Fruit fly (Drosophila melanogaster) whole organism, prepupa: Measurements from ENCODE around the gene CG31637.
A peak's percentile ranks its signal among the peaks of the same experiment; 100 is the strongest.

Source experiments
- Blimp-1 ChIP-seq: fragments of 200-800 bp; sonication (Bioruptor generic); optimal IDR thresholded peaks from 3 replicates; lab custom pipeline; 2017; ENCODE audit warnings: missing biosample characterization, missing genetic modification characterization, mild to moderate bottlenecking, moderate library complexity, missing genetic modification reagents
- CG10631 ChIP-seq: fragments of 200-800 bp; sonication (Bioruptor generic); optimal IDR thresholded peaks from 2 replicates; lab custom pipeline; 2016; ENCODE audit warnings: missing biosample characterization, missing genetic modification characterization
- CG10669 ChIP-seq: fragments of 200-800 bp; sonication (Bioruptor generic); optimal IDR thresholded peaks from 3 replicates; lab custom pipeline; 2018; ENCODE audit warnings: missing biosample characterization, mild to moderate bottlenecking, missing genetic modification characterization, moderate library complexity
- CG11294 ChIP-seq: fragments of 200-800 bp; sonication (Bioruptor generic); IDR thresholded peaks from 2 replicates; pipeline ENCODE4 v1.3.6; 2022; ENCODE audit warnings: missing biosample characterization, missing genetic modification characterization
- CG15336 ChIP-seq: fragments of 200-800 bp; sonication (Bioruptor generic); IDR thresholded peaks from 2 replicates; pipeline ENCODE4 v1.3.6; 2022; ENCODE audit warnings: missing biosample characterization, missing genetic modification characterization
- CG1621 ChIP-seq: fragments of 200-800 bp; sonication (Bioruptor generic); optimal IDR thresholded peaks from 3 replicates; lab custom pipeline; 2018; ENCODE audit warnings: missing biosample characterization, mild to moderate bottlenecking, missing genetic modification characterization
- CG16779 ChIP-seq: fragments of 200-800 bp; sonication (Bioruptor generic); optimal IDR thresholded peaks from 3 replicates; lab custom pipeline; 2017; ENCODE audit warnings: missing biosample characterization, mild to moderate bottlenecking, missing genetic modification characterization
- CG31627 ChIP-seq: fragments of 200-800 bp; sonication (Bioruptor generic); optimal IDR thresholded peaks from 3 replicates; lab custom pipeline; 2016; ENCODE audit warnings: missing biosample characterization, missing genetic modification characterization
- CG32006 ChIP-seq: fragments of 200-800 bp; sonication (Bioruptor generic); optimal IDR thresholded peaks from 3 replicates; lab custom pipeline; 2017; ENCODE audit warnings: missing biosample characterization, mild to moderate bottlenecking, missing genetic modification characterization
- CG4318 ChIP-seq: fragments of 200-800 bp; sonication (Bioruptor generic); optimal IDR thresholded peaks from 3 replicates; lab custom pipeline; 2017; ENCODE audit warnings: missing biosample characterization, mild to moderate bottlenecking, missing genetic modification characterization
- CG6163 ChIP-seq: fragments of 200-800 bp; sonication (Bioruptor generic); IDR thresholded peaks from 3 replicates; pipeline ENCODE4 v1.3.6; 2022; ENCODE audit warnings: missing biosample characterization, missing genetic modification characterization
- CG6276 ChIP-seq: fragments of 200-800 bp; sonication (Bioruptor generic); optimal IDR thresholded peaks from 2 replicates; lab custom pipeline; 2017; ENCODE audit warnings: missing biosample characterization, mild to moderate bottlenecking, missing genetic modification characterization
- CG6792 ChIP-seq: fragments of 200-800 bp; sonication (Bioruptor generic); optimal IDR thresholded peaks from 3 replicates; lab custom pipeline; 2016; ENCODE audit warnings: missing biosample characterization, missing genetic modification characterization
- CG6808 ChIP-seq: fragments of 200-800 bp; sonication (Bioruptor generic); optimal IDR thresholded peaks from 3 replicates; lab custom pipeline; 2017; ENCODE audit warnings: missing biosample characterization, missing genetic modification characterization, mild to moderate bottlenecking, moderate library complexity, missing genetic modification reagents
- CG6854 ChIP-seq: fragments of 200-800 bp; sonication (Bioruptor generic); optimal IDR thresholded peaks from 2 replicates; lab custom pipeline; 2017; ENCODE audit warnings: missing biosample characterization, mild to moderate bottlenecking, missing genetic modification characterization
- CG7368 ChIP-seq: fragments of 200-800 bp; sonication (Bioruptor generic); optimal IDR thresholded peaks from 3 replicates; lab custom pipeline; 2016; ENCODE audit warnings: missing biosample characterization, missing genetic modification characterization
- CG8119 ChIP-seq: fragments of 200-800 bp; sonication (Bioruptor generic); IDR thresholded peaks from 3 replicates; pipeline ENCODE4 v1.3.6; 2022; ENCODE audit warnings: missing biosample characterization, missing genetic modification characterization
- CG8319 ChIP-seq: fragments of 200-800 bp; sonication (Bioruptor generic); optimal IDR thresholded peaks from 3 replicates; lab custom pipeline; 2016; ENCODE audit warnings: missing biosample characterization, missing genetic modification characterization
- CG8632 ChIP-seq: fragments of 200-800 bp; sonication (Bioruptor generic); optimal IDR thresholded peaks from 3 replicates; lab custom pipeline; 2016; ENCODE audit warnings: missing biosample characterization, missing genetic modification characterization
- CG9139 ChIP-seq: fragments of 200-800 bp; sonication (Bioruptor generic); optimal IDR thresholded peaks from 3 replicates; lab custom pipeline; 2017; ENCODE audit warnings: missing biosample characterization, mild to moderate bottlenecking, missing genetic modification characterization
- Eip75B ChIP-seq: fragments of 200-800 bp; sonication (Bioruptor generic); optimal IDR thresholded peaks from 3 replicates; lab custom pipeline; 2016; ENCODE audit warnings: missing biosample characterization, missing genetic modification characterization
- Eip78C ChIP-seq: fragments of 200-800 bp; sonication (Bioruptor generic); peaks from one replicate; lab custom pipeline; 2016; ENCODE audit warnings: missing biosample characterization, missing genetic modification characterization
- Ets21C ChIP-seq: fragments of 200-800 bp; sonication (Bioruptor generic); optimal IDR thresholded peaks from 3 replicates; lab custom pipeline; 2016; ENCODE audit warnings: missing biosample characterization, missing genetic modification characterization
- Ets96B ChIP-seq: fragments of 200-800 bp; optimal IDR thresholded peaks from 2 replicates; lab custom pipeline; 2019; ENCODE audit warnings: missing biosample characterization, mild to moderate bottlenecking, missing genetic modification characterization, moderate library complexity
- Gug ChIP-seq: fragments of 200-800 bp; sonication (Bioruptor generic); IDR thresholded peaks from 2 replicates; pipeline ENCODE4 v1.3.6; 2022; ENCODE audit warnings: missing biosample characterization, missing genetic modification characterization
- Hr4 ChIP-seq: fragments of 200-800 bp; sonication (Bioruptor generic); optimal IDR thresholded peaks from 3 replicates; lab custom pipeline; 2016; ENCODE audit warnings: missing biosample characterization, missing genetic modification characterization
- Lpt ChIP-seq: fragments of 200-800 bp; sonication (Bioruptor generic); optimal IDR thresholded peaks from 3 replicates; lab custom pipeline; 2016; ENCODE audit warnings: missing biosample characterization, missing genetic modification characterization
- OdsH ChIP-seq: fragments of 200-800 bp; sonication (Bioruptor generic); optimal IDR thresholded peaks from 3 replicates; lab custom pipeline; 2016; ENCODE audit warnings: missing biosample characterization, missing genetic modification characterization
- Smox ChIP-seq: fragments of 200-800 bp; sonication (Bioruptor generic); optimal IDR thresholded peaks from 3 replicates; lab custom pipeline; 2016; ENCODE audit warnings: missing biosample characterization, missing genetic modification characterization
- Sox102F ChIP-seq: fragments of 200-800 bp; sonication (Bioruptor generic); optimal IDR thresholded peaks from 2 replicates; lab custom pipeline; 2016; ENCODE audit warnings: missing biosample characterization, mild to moderate bottlenecking, missing genetic modification characterization
- Sox14 ChIP-seq: fragments of 200-800 bp; sonication (Bioruptor generic); optimal IDR thresholded peaks from 3 replicates; lab custom pipeline; 2016; ENCODE audit warnings: missing biosample characterization, missing genetic modification characterization
- Sox15 ChIP-seq: fragments of 200-800 bp; sonication (Bioruptor generic); optimal IDR thresholded peaks from 3 replicates; lab custom pipeline; 2016; ENCODE audit warnings: missing biosample characterization, missing genetic modification characterization
- cyc ChIP-seq: fragments of 200-800 bp; sonication (Bioruptor generic); optimal IDR thresholded peaks from 3 replicates; lab custom pipeline; 2016; ENCODE audit warnings: missing biosample characterization, missing genetic modification characterization
- dsx ChIP-seq: fragments of 200-800 bp; optimal IDR thresholded peaks from 3 replicates; lab custom pipeline; 2019; ENCODE audit warnings: missing biosample characterization, mild to moderate bottlenecking, missing genetic modification characterization, moderate library complexity; ENCODE audit not compliant: poor library complexity, severe bottlenecking
- esn ChIP-seq: fragments of 200-800 bp; sonication (Bioruptor generic); optimal IDR thresholded peaks from 2 replicates; lab custom pipeline; 2016; ENCODE audit warnings: missing biosample characterization, mild to moderate bottlenecking, missing genetic modification characterization, moderate library complexity
- fd59A ChIP-seq: fragments of 200-800 bp; sonication (Bioruptor generic); optimal IDR thresholded peaks from 2 replicates; lab custom pipeline; 2017; ENCODE audit warnings: missing biosample characterization, mild to moderate bottlenecking, missing genetic modification characterization, missing genetic modification reagents
- fd85E ChIP-seq: fragments of 200-800 bp; sonication (Bioruptor generic); optimal IDR thresholded peaks from 3 replicates; lab custom pipeline; 2016; ENCODE audit warnings: missing biosample characterization, missing genetic modification characterization
- fkh ChIP-seq: fragments of 200-800 bp; sonication (Bioruptor generic); optimal IDR thresholded peaks from 3 replicates; lab custom pipeline; 2017; ENCODE audit warnings: missing biosample characterization, mild to moderate bottlenecking, missing genetic modification characterization, moderate library complexity
- lz ChIP-seq: fragments of 200-800 bp; sonication (Bioruptor generic); optimal IDR thresholded peaks from 3 replicates; lab custom pipeline; 2016; ENCODE audit warnings: missing biosample characterization, missing genetic modification characterization
- net ChIP-seq: fragments of 200-800 bp; sonication (Bioruptor generic); optimal IDR thresholded peaks from 3 replicates; lab custom pipeline; 2016; ENCODE audit warnings: missing biosample characterization, missing genetic modification characterization
- pdm3 ChIP-seq: fragments of 200-800 bp; sonication (Bioruptor generic); optimal IDR thresholded peaks from 3 replicates; lab custom pipeline; 2016; ENCODE audit warnings: missing biosample characterization, missing genetic modification characterization
- salr ChIP-seq, 2 experiments: fragments of 200-800 bp; sonication (Bioruptor generic); optimal IDR thresholded peaks; 3 replicates each; lab custom pipeline; 2016 to 2018; ENCODE audit warnings: missing biosample characterization in 2 of 2, missing genetic modification characterization in 2 of 2, mild to moderate bottlenecking in 1 of 2
- spab ChIP-seq: fragments of 200-800 bp; sonication (Bioruptor generic); optimal IDR thresholded peaks from 2 replicates; lab custom pipeline; 2017; ENCODE audit warnings: missing biosample characterization, mild to moderate bottlenecking, missing genetic modification characterization, missing genetic modification reagents
- ss ChIP-seq, 2 experiments: fragments of 200-800 bp; sonication (Bioruptor generic); optimal IDR thresholded peaks; 2 replicates in 1 of 2; 3 replicates in 1 of 2; lab custom pipeline; 2017 to 2018; ENCODE audit warnings: mild to moderate bottlenecking in 2 of 2, missing biosample characterization in 2 of 2, missing genetic modification characterization in 2 of 2, moderate library complexity in 1 of 2
- svp ChIP-seq: fragments of 200-800 bp; sonication (Bioruptor generic); peaks from one replicate; lab custom pipeline; 2016; ENCODE audit warnings: missing biosample characterization, missing genetic modification characterization
- topi ChIP-seq: fragments of 200-800 bp; sonication (Bioruptor generic); optimal IDR thresholded peaks from 3 replicates; lab custom pipeline; 2016; ENCODE audit warnings: missing biosample characterization, missing genetic modification characterization
- vri ChIP-seq: fragments of 200-800 bp; sonication (Bioruptor generic); optimal IDR thresholded peaks from 3 replicates; lab custom pipeline; 2016; ENCODE audit warnings: missing biosample characterization, mild to moderate bottlenecking, missing genetic modification characterization

CG31637 gene

DNA sequence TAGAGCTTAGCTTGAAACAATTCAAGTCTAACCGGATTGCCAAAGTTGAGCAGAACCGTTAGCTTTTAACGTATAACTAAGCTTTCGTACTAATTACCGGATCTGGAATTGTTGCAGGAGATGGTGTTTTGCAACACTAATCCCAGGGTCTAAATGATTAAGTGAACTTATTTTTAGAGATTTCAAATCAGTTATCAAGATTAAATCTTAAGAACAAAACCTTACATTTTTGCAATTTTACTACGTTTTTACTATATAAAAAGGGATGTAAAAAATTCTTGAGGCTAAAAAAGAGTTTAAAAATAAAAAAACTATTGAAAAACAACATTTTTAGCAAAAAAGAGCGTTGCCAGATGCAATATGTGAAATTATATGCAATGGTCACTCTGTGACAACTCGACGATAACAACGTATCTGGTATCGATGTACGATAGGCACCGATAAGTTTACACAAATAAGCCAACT lies 9.7 kb upstream of the CG31637 start, which contains the start of the genes KFase and epsilonCOP (continued):
- TF ChIP-seq CG8319 (GFP tag; lab: Kevin White, UChicago) (no peak), CG15336 (GFP tag; lab: Robert Waterston, UW) (no peak), Ets96B (tag; lab: Kevin White, UChicago) (no peak), CG6854 (GFP tag; lab: Kevin White, UChicago) (no peak), CG9139 (no peak), Eip75B (GFP tag; lab: Kevin White, UChicago) (no peak), topi (GFP tag; lab: Kevin White, UChicago) (peak; percentile 45), CG31627 (GFP tag; lab: Kevin White, UChicago) (peak; percentile 50), ss (GFP tag; optimal IDR thresholded peaks at IDR 0.05; lab: Kevin White, UChicago) (no peak), vri (GFP tag; lab: Kevin White, UChicago) (no peak), spab (GFP tag; lab: Kevin White, UChicago) (no peak), net (GFP tag; lab: Kevin White, UChicago) (no peak), Sox15 (GFP tag; lab: Kevin White, UChicago) (peak; percentile 8), cyc (GFP tag; lab: Kevin White, UChicago) (peak; percentile 64), Ets21C (peak; percentile 23), fd59A (GFP tag; lab: Kevin White, UChicago) (no peak), Gug (GFP tag; lab: Robert Waterston, UW) (no peak), lz (peak; percentile 47), salr (GFP tag; optimal IDR thresholded peaks at IDR 0.05; lab: Kevin White, UChicago) (no peak), fd85E (GFP tag; lab: Kevin White, UChicago) (no peak), Sox14 (GFP tag; lab: Kevin White, UChicago) (no peak), dsx (GFP tag; lab: Kevin White, UChicago) (peak; percentile 22), CG4318 (GFP tag; lab: Kevin White, UChicago) (no peak), CG10669 (GFP tag; lab: Kevin White, UChicago) (no peak), CG6808 (GFP tag; lab: Kevin White, UChicago) (no peak), Sox102F (no peak), CG10631 (GFP tag; lab: Kevin White, UChicago) (peak; percentile 45), esn (peak; percentile 63), Eip78C (GFP tag; lab: Kevin White, UChicago) (peak; percentile 84), CG32006 (peak; percentile 19), CG11294 (GFP tag; lab: Robert Waterston, UW) (no peak), Blimp-1 (GFP tag; lab: Kevin White, UChicago) (no peak), CG1621 (tag; lab: Kevin White, UChicago) (peak; percentile 31), Smox (no peak), svp (GFP tag; lab: Kevin White, UChicago) (no peak), CG6792 (GFP tag; lab: Kevin White, UChicago) (peak; percentile 22), Hr4 (GFP tag; lab: Kevin White, UChicago) (no peak), fkh (GFP tag; lab: Kevin White, UChicago) (peak; percentile 69), CG6276 (GFP tag; lab: Kevin White, UChicago) (no peak)
- TF ChIP-seq, all 60 proteins: peak for 23

dm6 chr2L:6490783-6491249 lies 7.6 kb upstream of the CG31637 start, which contains the start of the genes Phf5a and CG31638:
Phf5a (minus strand) TSS chr2L:6490843.
CG31638 (plus strand) TSS chr2L:6491061.
- TF ChIP-seq topi (GFP tag; lab: Kevin White, UChicago) (peak; percentile 16), lz (peak; percentile 92), fd59A (GFP tag; lab: Kevin White, UChicago) (peak; percentile 48), CG6163 (GFP tag; lab: Robert Waterston, UW) (no peak), Lpt (GFP tag; lab: Kevin White, UChicago) (peak; percentile 72), CG8319 (GFP tag; lab: Kevin White, UChicago) (peak; percentile 89), OdsH (GFP tag; lab: Kevin White, UChicago) (peak; percentile 96), dsx (GFP tag; lab: Kevin White, UChicago) (peak; percentile 44), Sox14 (GFP tag; lab: Kevin White, UChicago) (no peak), CG7368 (GFP tag; lab: Kevin White, UChicago) (peak; percentile 86), CG6808 (GFP tag; lab: Kevin White, UChicago) (peak; percentile 81), CG8632 (peak; percentile 68), svp (GFP tag; lab: Kevin White, UChicago) (no peak), CG31627 (GFP tag; lab: Kevin White, UChicago) (peak; percentile 70), CG16779 (tag; lab: Kevin White, UChicago) (no peak), Hr4 (GFP tag; lab: Kevin White, UChicago) (no peak), CG1621 (tag; lab: Kevin White, UChicago) (peak; percentile 52), CG8119 (GFP tag; lab: Robert Waterston, UW) (peak; percentile 93), Eip78C (GFP tag; lab: Kevin White, UChicago) (peak; percentile 78), pdm3 (peak; percentile 91), salr (GFP tag; optimal IDR thresholded peaks at IDR 0.05; lab: Kevin White, UChicago) (no peak), spab (GFP tag; lab: Kevin White, UChicago) (peak; percentile 77), Gug (GFP tag; lab: Robert Waterston, UW) (peak; percentile 96), CG32006 (peak; percentile 76), CG10631 (GFP tag; lab: Kevin White, UChicago) (no peak), Smox (no peak)
